Worm (Caenorhabditis elegans): Measurements from ENCODE around the gene F58F6.6.

ce11 chrIV:1298984-1299383, 41.9 kb upstream of the F58F6.6 start:
- TF ChIP-seq flt-1 (GFP tag; IDR thresholded peaks at IDR 0.05): no peak
- TF ChIP-seq med-1 (GFP tag; optimal IDR thresholded peaks at IDR 0.05; ENCODE audit: insufficient read depth): no peak

Measured in whole organism, midembryonic.